Worm (Caenorhabditis elegans) whole organism, L4 larva: ENCODE results near the gene fbxb-40.

Experiments used
- F37D6.2 ChIP-seq: sonication (generic microtip); optimal IDR thresholded peaks from 2 replicates; lab custom pipeline; 2016; ENCODE audit warnings: mild to moderate bottlenecking, missing genetic modification characterization, missing compliant biosample characterization
- F44E2.7 ChIP-seq: fragments of 200-800 bp; sonication (Bioruptor generic); IDR thresholded peaks from 2 replicates; pipeline ENCODE4 v2.1.2; 2022; ENCODE audit warnings: missing genetic modification characterization, missing compliant biosample characterization
- T20F7.1 ChIP-seq: fragments of 200-800 bp; sonication (Bioruptor generic); optimal IDR thresholded peaks from 2 replicates; lab custom pipeline; 2018; ENCODE audit warnings: mild to moderate bottlenecking, missing genetic modification characterization, missing compliant biosample characterization
- T26A8.4 ChIP-seq: fragments of 200-800 bp; sonication (Bioruptor generic); IDR thresholded peaks from 2 replicates; pipeline ENCODE4 v1.3.6; 2022; ENCODE audit warnings: missing genetic modification characterization, missing compliant biosample characterization
- Y48G9A.11 ChIP-seq: fragments of 200-800 bp; sonication (Bioruptor generic); IDR thresholded peaks from 2 replicates; pipeline ENCODE4 v1.3.6; 2022; ENCODE audit warnings: missing genetic modification reagents, missing genetic modification characterization, missing compliant biosample characterization
- Y75B8A.6 ChIP-seq: fragments of 200-800 bp; sonication (Bioruptor generic); IDR thresholded peaks from 2 replicates; pipeline ENCODE4 v1.3.6; 2022; ENCODE audit warnings: missing genetic modification reagents, missing genetic modification characterization, missing compliant biosample characterization
- ZK337.2 ChIP-seq: fragments of 200-800 bp; sonication (Bioruptor generic); IDR thresholded peaks from 2 replicates; pipeline ENCODE4 v1.3.6; 2022; ENCODE audit warnings: missing genetic modification reagents, missing genetic modification characterization, missing compliant biosample characterization
- aly-2 ChIP-seq: sonication (generic microtip); optimal IDR thresholded peaks from 2 replicates; lab custom pipeline; 2018; ENCODE audit warnings: missing biosample characterization, missing genetic modification characterization
- ama-1 ChIP-seq: fragments of 150-350 bp; optimal IDR thresholded peaks from 2 replicates; lab custom pipeline; 2014; ENCODE audit warnings: inconsistent platforms, mixed read lengths
- arid-1 ChIP-seq: fragments of 200-800 bp; sonication (Bioruptor generic); conservative IDR thresholded peaks from 2 replicates; pipeline ENCODE4 v1.3.6; 2022; ENCODE audit warnings: missing genetic modification reagents, missing genetic modification characterization, missing compliant biosample characterization
- attf-4 ChIP-seq: sonication (generic microtip); optimal IDR thresholded peaks from 3 replicates; lab custom pipeline; 2017; ENCODE audit warnings: missing biosample characterization, missing genetic modification characterization
- ceh-82 ChIP-seq: sonication (generic microtip); optimal IDR thresholded peaks from 2 replicates; lab custom pipeline; 2017; ENCODE audit warnings: missing biosample characterization, missing genetic modification characterization
- ctbp-1 ChIP-seq: fragments of 200-800 bp; sonication (Bioruptor generic); IDR thresholded peaks from 2 replicates; pipeline ENCODE4 v1.3.6; 2022; ENCODE audit warnings: missing genetic modification reagents, missing genetic modification characterization, missing compliant biosample characterization
- daf-19 ChIP-seq: fragments of 200-800 bp; sonication (Bioruptor generic); conservative IDR thresholded peaks from 2 replicates; pipeline ENCODE4 v1.3.6; 2022; ENCODE audit warnings: missing genetic modification characterization, missing compliant biosample characterization
- dmd-6 ChIP-seq: fragments of 200-800 bp; sonication (Bioruptor generic); IDR thresholded peaks from 2 replicates; pipeline ENCODE4 v1.3.6; 2022; ENCODE audit warnings: missing genetic modification reagents, missing genetic modification characterization, missing compliant biosample characterization
- egl-27 ChIP-seq: sonication (generic microtip); optimal IDR thresholded peaks from 3 replicates; lab custom pipeline; 2017; ENCODE audit warnings: missing biosample characterization, missing genetic modification reagents, missing genetic modification characterization
- fos-1 ChIP-seq: fragments of 150-350 bp; optimal IDR thresholded peaks from 2 replicates; lab custom pipeline; 2014; ENCODE audit warnings: missing biosample characterization, missing genetic modification characterization
- hif-1 ChIP-seq, 2 experiments: sonication (generic microtip); optimal IDR thresholded peaks; 2 replicates each; lab custom pipeline; 2016 to 2017; ENCODE audit warnings: missing compliant biosample characterization in 2 of 2, missing genetic modification characterization in 2 of 2, missing genetic modification reagents in 2 of 2, missing genotype in 2 of 2, mild to moderate bottlenecking in 1 of 2
- hlh-11 ChIP-seq: fragments of 200-800 bp; sonication (Bioruptor generic); optimal IDR thresholded peaks from 2 replicates; lab custom pipeline; 2018; ENCODE audit warnings: mild to moderate bottlenecking, missing genetic modification characterization, missing compliant biosample characterization
- hlh-30 ChIP-seq: sonication (generic microtip); optimal IDR thresholded peaks from 2 replicates; lab custom pipeline; 2017; ENCODE audit warnings: antibody characterized with exemption, mild to moderate bottlenecking, missing genetic modification characterization, missing compliant biosample characterization; ENCODE audit not compliant: insufficient read depth
- jun-1 ChIP-seq: fragments of 150-350 bp; optimal IDR thresholded peaks from 2 replicates; lab custom pipeline; 2014; ENCODE audit warnings: missing biosample characterization, missing genetic modification reagents, missing genetic modification characterization
- lin-38 ChIP-seq: fragments of 200-800 bp; sonication (Bioruptor generic); IDR thresholded peaks from 2 replicates; pipeline ENCODE4 v1.3.6; 2022; ENCODE audit warnings: missing genetic modification reagents, missing genetic modification characterization, missing compliant biosample characterization
- mdl-1 ChIP-seq, 2 experiments: fragments of 150-350 bp in 1 of 2; sonication (generic microtip) in 1 of 2; optimal IDR thresholded peaks; 2 replicates each; lab custom pipeline; 2014 to 2017; ENCODE audit warnings: missing biosample characterization in 2 of 2, missing genetic modification characterization in 2 of 2
- mdt-29 ChIP-seq: fragments of 200-800 bp; sonication (Bioruptor generic); IDR thresholded peaks from 2 replicates; pipeline ENCODE4 v1.3.6; 2022; ENCODE audit warnings: missing genetic modification reagents, missing genetic modification characterization, missing compliant biosample characterization
- mxl-2 ChIP-seq: fragments of 200-800 bp; sonication (Bioruptor generic); conservative IDR thresholded peaks from 2 replicates; pipeline ENCODE4 v1.3.6; 2022; ENCODE audit warnings: missing genetic modification reagents, missing genetic modification characterization, missing compliant biosample characterization
- nhr-111 ChIP-seq: fragments of 200-800 bp; sonication (Bioruptor generic); optimal IDR thresholded peaks from 2 replicates; lab custom pipeline; 2018; ENCODE audit warnings: mild to moderate bottlenecking, missing genetic modification characterization, missing compliant biosample characterization
- nhr-28 ChIP-seq: fragments of 150-350 bp; optimal IDR thresholded peaks from 2 replicates; lab custom pipeline; 2014; ENCODE audit warnings: missing biosample characterization, missing genetic modification characterization
- nhr-48 ChIP-seq: sonication (generic microtip); optimal IDR thresholded peaks from 2 replicates; lab custom pipeline; 2016; ENCODE audit warnings: mild to moderate bottlenecking, missing genetic modification characterization, missing compliant biosample characterization
- nhr-77 ChIP-seq: fragments of 150-350 bp; optimal IDR thresholded peaks from 2 replicates; lab custom pipeline; 2014; ENCODE audit warnings: missing biosample characterization, missing genetic modification characterization
- pha-4 ChIP-seq, 2 experiments: fragments of 150-350 bp in 1 of 2; fragments of 200-800 bp in 1 of 2; sonication (Bioruptor generic) in 1 of 2; IDR thresholded peaks in 1 of 2; optimal IDR thresholded peaks in 1 of 2; 2 replicates each; pipeline versions ENCODE4 v1.3.6 to Lab custom; 2014 to 2022; ENCODE audit warnings: missing genetic modification characterization in 2 of 2, missing genetic modification reagents in 2 of 2, missing biosample characterization in 1 of 2, missing compliant biosample characterization in 1 of 2
- rbr-2 ChIP-seq: sonication (generic microtip); optimal IDR thresholded peaks from 2 replicates; lab custom pipeline; 2016; ENCODE audit warnings: missing genotype, missing genetic modification characterization, missing compliant biosample characterization
- sdz-12 ChIP-seq: fragments of 200-800 bp; sonication (Bioruptor generic); optimal IDR thresholded peaks from 2 replicates; lab custom pipeline; 2018; ENCODE audit warnings: mild to moderate bottlenecking, missing genetic modification characterization, missing compliant biosample characterization
- spr-1 ChIP-seq: sonication (generic microtip); optimal IDR thresholded peaks from 2 replicates; lab custom pipeline; 2016; ENCODE audit warnings: mild to moderate bottlenecking, missing genetic modification characterization, missing compliant biosample characterization
- spr-3 ChIP-seq: fragments of 200-800 bp; sonication (Bioruptor generic); optimal IDR thresholded peaks from 2 replicates; lab custom pipeline; 2018; ENCODE audit warnings: mild to moderate bottlenecking, missing genetic modification characterization, missing compliant biosample characterization
- tag-97 ChIP-seq: fragments of 200-800 bp; sonication (Bioruptor generic); IDR thresholded peaks from 2 replicates; pipeline ENCODE4 v1.3.6; 2022; ENCODE audit warnings: missing genetic modification characterization, missing compliant biosample characterization
- tra-1 ChIP-seq: fragments of 200-800 bp; sonication (Bioruptor generic); IDR thresholded peaks from 2 replicates; pipeline ENCODE4 v1.3.6; 2022; ENCODE audit warnings: missing genetic modification reagents, missing genetic modification characterization, missing compliant biosample characterization
- zip-11 ChIP-seq: fragments of 200-800 bp; sonication (Bioruptor generic); IDR thresholded peaks from 2 replicates; pipeline ENCODE4 v1.3.6; 2022; ENCODE audit warnings: missing genetic modification characterization, missing compliant biosample characterization
- zip-2 ChIP-seq: fragments of 150-350 bp; optimal IDR thresholded peaks from 2 replicates; lab custom pipeline; 2014; ENCODE audit warnings: missing biosample characterization, missing genetic modification characterization

Gene fbxb-40

DNA sequence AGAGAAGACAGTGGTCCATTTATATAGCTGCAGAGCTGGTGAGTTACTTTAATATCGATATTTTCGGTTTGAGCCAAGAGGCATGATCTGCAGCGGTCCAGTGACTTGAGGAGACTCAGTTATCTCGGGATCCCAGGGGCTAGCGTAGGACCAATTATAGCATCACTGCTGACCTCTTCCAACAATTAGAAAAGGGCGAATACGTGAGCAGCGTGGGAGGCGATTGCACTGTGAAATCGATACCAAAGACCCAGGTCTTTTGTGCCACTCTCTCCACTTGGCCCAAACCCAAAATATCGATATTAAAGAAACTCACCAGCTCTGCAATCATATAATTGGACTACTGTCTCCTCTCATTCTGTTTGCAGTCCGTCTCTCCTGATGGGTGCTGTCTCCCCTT, at the start of gene fbxb-40:
fbxb-40 (minus strand) TSS at position 101 of the 400 bp plus-strand sequence.
- TF ChIP-seq attf-4 (tag; lab: Kevin White, UChicago) (no peak), F44E2.7 (GFP tag; lab: Robert Waterston, UW) (0 out of 2 replicates have a peak, but pooled peaks have one; percentile 37)

DNA sequence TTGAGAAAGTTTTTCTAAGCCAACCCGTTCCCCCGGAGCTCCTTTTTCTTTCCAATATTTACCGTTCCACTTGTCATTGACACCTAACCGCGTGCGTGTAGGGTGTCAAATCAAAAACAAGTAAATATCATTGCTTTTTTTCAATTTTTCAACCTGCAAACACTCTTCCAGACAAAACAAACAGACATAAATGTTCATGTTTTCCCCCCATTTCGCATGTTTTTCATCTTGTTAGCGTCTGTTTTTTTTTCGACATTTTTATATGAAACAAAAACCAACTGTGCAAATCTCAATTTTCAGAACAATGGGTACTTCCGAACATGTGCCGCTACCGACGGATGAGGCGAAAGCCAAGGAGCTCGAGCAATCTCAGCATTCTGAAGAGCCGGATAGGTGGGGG, 42.0 kb upstream of the fbxb-40 start, which contains the start of gene snf-3:
snf-3 (plus strand) TSS at position 301 of the 400 bp plus-strand sequence.
- TF ChIP-seq egl-27 (tag; lab: Kevin White, UChicago) (no peak), tag-97 (GFP tag; lab: Robert Waterston, UW) (no peak), spr-3 (GFP tag; lab: Kevin White, UChicago) (no peak)

DNA sequence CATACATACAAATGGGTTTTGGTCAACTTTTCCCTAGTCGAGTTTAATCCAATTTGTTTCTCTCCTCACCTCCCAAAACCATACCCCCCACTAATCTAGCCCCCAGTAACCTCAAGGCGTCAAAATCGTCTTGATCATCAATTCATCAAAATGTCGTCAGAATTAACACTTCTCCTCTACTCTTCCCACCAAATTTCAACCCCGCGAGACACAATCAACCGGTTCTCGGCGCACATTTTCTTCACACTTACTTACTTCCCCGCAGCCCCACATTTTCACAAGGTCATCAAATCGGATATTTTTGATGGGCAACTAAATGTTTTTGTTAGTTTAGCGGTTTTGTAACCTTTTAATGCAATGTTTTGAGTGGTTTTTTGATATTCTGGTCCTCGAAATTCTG, 41.0 kb upstream of the fbxb-40 start:
- TF ChIP-seq F37D6.2 (tag; lab: Kevin White, UChicago) (no peak), spr-3 (GFP tag; lab: Kevin White, UChicago) (no peak), nhr-28 (tag; lab: Kevin White, UChicago) (peak; percentile 41), ceh-82 (tag; lab: Kevin White, UChicago) (no peak)

DNA sequence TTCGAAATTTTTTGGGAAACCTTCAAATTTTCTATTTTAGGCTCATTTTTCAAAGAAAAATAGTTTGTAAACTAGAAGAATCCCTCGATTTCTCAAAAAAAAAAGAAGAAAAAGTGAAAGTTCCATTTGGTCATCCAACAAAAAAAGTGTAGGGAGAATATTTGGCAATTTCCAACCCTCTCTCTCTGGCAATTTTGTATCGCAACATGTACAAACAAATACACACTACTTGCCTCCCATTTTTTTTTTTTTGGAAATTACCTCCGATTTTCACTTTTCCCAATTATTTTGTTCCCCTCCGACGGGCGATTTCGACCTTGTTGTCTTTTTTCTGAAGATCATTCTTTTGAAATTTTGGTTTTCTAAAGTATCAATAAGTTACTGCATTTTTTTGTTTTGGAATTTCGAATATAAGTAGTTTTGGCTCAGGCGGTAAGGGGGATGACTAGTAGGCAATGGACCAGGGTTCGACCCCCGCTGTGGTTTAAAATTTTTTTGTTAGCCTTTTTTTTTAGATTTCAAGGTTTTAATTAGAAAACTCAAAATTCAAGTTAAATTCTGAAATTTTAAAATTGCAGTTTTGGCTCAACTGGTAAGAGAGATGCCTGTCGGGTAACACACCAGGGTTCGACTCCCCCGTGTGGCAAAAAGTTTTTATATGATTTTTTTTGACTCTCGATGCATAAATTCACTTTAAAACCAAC, 38.9 kb upstream of the fbxb-40 start:
- TF ChIP-seq nhr-111 (GFP tag; lab: Kevin White, UChicago) (no peak), ama-1 (no peak), lin-38 (0 out of 2 replicates have a peak, but pooled peaks have one; percentile 25)

DNA sequence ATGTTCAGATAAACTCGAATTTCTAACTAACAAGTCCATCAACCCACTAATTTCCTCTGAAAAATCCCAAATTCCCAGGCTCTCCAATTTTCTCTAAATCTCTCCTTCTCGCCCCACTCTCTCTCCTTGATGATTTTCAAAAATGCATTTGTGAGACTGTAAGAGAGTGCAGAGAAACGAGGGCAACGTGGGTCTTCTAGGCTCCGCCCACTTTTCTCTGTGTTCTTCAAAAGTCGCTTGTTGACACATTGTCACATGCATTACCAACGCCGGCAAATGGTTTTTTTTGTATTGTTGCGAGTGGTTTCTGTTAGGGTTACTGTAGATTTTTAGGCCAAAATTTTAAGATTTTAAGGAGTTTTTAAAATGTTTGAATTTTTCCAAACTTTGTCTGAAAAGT, 36.7 kb upstream of the fbxb-40 start:
- TF ChIP-seq zip-11 (no peak), hlh-30 (peak; percentile 31), mdl-1 (tag; optimal IDR thresholded peaks at IDR 0.05; lab: Kevin White, UChicago) (peak in 1 of 2 experiments; percentile 40)

DNA sequence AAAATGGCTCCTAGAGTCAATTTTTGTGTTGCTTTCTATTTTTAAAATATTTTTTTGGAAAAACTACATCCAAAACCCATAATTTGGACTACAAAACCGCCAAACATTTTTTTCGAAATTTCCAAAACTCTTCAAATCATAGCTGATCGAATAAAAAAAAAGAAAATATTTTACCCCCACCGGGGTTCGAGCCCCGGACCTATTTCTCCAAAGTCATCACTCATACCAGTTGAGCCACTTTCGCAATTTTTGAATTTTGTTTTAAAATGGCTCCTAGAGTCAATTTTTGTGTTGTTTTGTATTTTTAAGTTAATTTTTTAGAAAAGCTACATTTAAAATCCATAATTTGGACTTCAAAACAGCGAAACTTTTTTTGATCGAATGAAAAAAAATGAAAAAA, 35.8 kb upstream of the fbxb-40 start:
- TF ChIP-seq pha-4 (GFP tag; IDR thresholded peaks at IDR 0.05; lab: Robert Waterston, UW) (no peak), pha-4 (tag; optimal IDR thresholded peaks at IDR 0.05; lab: Kevin White, UChicago) (no peak), nhr-48 (tag; lab: Kevin White, UChicago) (no peak), Y75B8A.6 (GFP tag; lab: Robert Waterston, UW) (no peak), Y48G9A.11 (no peak), ZK337.2 (GFP tag; lab: Robert Waterston, UW) (no peak)
- TF ChIP-seq, all 104 proteins: peak for 0

DNA sequence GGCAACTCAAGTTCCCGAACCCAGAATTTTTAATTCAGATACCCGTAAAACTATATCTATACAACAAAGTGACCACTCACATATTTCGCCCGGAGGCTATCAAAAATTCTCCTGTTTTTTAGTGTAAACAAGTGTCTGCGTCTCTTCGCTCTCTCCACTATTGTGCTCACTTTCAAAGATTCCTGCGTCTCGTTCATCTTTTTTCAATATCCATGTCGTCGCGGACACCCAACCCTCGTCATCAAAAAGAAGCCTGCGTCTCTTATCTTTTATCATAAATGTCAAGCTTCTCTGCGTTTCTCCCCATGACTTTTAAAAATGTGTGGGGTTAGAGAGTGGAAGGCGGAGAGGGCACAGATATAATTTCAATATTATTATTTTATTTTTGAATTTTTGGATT, 35.1 kb upstream of the fbxb-40 start:
- TF ChIP-seq hif-1 (tag; optimal IDR thresholded peaks at IDR 0.05; lab: Kevin White, UChicago) (no peak), sdz-12 (GFP tag; lab: Kevin White, UChicago) (no peak), arid-1 (GFP tag; lab: Robert Waterston, UW) (no peak), F44E2.7 (GFP tag; lab: Robert Waterston, UW) (no peak), zip-11 (no peak), hlh-30 (peak; percentile 59), mxl-2 (GFP tag; lab: Robert Waterston, UW) (no peak), mdt-29 (GFP tag; lab: Robert Waterston, UW) (no peak), daf-19 (GFP tag; lab: Robert Waterston, UW) (no peak), aly-2 (no peak), jun-1 (tag; lab: Kevin White, UChicago) (no peak), dmd-6 (GFP tag; lab: Robert Waterston, UW) (no peak), rbr-2 (tag; lab: Kevin White, UChicago) (peak; percentile 58), fos-1 (tag; lab: Kevin White, UChicago) (no peak), hlh-11 (peak; percentile 54), nhr-77 (tag; lab: Kevin White, UChicago) (no peak), F37D6.2 (tag; lab: Kevin White, UChicago) (peak; percentile 20), T20F7.1 (GFP tag; lab: Kevin White, UChicago) (no peak), zip-2 (tag; lab: Kevin White, UChicago) (no peak), T26A8.4 (GFP tag; lab: Robert Waterston, UW) (no peak), nhr-48 (tag; lab: Kevin White, UChicago) (no peak), ctbp-1 (no peak), tra-1 (GFP tag; lab: Robert Waterston, UW) (no peak), spr-1 (no peak)
